Fruit fly (Drosophila melanogaster) whole organism, prepupa: ENCODE measurements around the gene Srp54k.

Source experiments
- CG10631 ChIP-seq: fragments of 200-800 bp; sonication (Bioruptor generic); optimal IDR thresholded peaks from 2 replicates; lab custom pipeline; 2016; ENCODE audit warnings: missing biosample characterization, missing genetic modification characterization
- CG11762 ChIP-seq: fragments of 200-800 bp; sonication (Bioruptor generic); optimal IDR thresholded peaks from 3 replicates; lab custom pipeline; 2016; ENCODE audit warnings: missing biosample characterization, missing genetic modification characterization; ENCODE audit not compliant: insufficient read depth
- CG11902 ChIP-seq: fragments of 200-800 bp; sonication (Bioruptor generic); optimal IDR thresholded peaks from 3 replicates; lab custom pipeline; 2016; ENCODE audit warnings: missing biosample characterization, missing genetic modification characterization
- CG15336 ChIP-seq: fragments of 200-800 bp; sonication (Bioruptor generic); IDR thresholded peaks from 2 replicates; pipeline ENCODE4 v1.3.6; 2022; ENCODE audit warnings: missing biosample characterization, missing genetic modification characterization
- CG1621 ChIP-seq: fragments of 200-800 bp; sonication (Bioruptor generic); optimal IDR thresholded peaks from 3 replicates; lab custom pipeline; 2018; ENCODE audit warnings: missing biosample characterization, mild to moderate bottlenecking, missing genetic modification characterization
- CG16779 ChIP-seq: fragments of 200-800 bp; sonication (Bioruptor generic); optimal IDR thresholded peaks from 3 replicates; lab custom pipeline; 2017; ENCODE audit warnings: missing biosample characterization, mild to moderate bottlenecking, missing genetic modification characterization
- CG3032 ChIP-seq: fragments of 200-800 bp; optimal IDR thresholded peaks from 2 replicates; lab custom pipeline; 2019; ENCODE audit warnings: missing biosample characterization, mild to moderate bottlenecking, missing genetic modification characterization, moderate library complexity
- CG31627 ChIP-seq: fragments of 200-800 bp; sonication (Bioruptor generic); optimal IDR thresholded peaks from 3 replicates; lab custom pipeline; 2016; ENCODE audit warnings: missing biosample characterization, missing genetic modification characterization
- CG32006 ChIP-seq: fragments of 200-800 bp; sonication (Bioruptor generic); optimal IDR thresholded peaks from 3 replicates; lab custom pipeline; 2017; ENCODE audit warnings: missing biosample characterization, mild to moderate bottlenecking, missing genetic modification characterization
- CG34406 ChIP-seq: fragments of 200-800 bp; sonication (Bioruptor generic); optimal IDR thresholded peaks from 3 replicates; lab custom pipeline; 2016; ENCODE audit warnings: missing biosample characterization, missing genetic modification characterization
- CG3919 ChIP-seq: fragments of 200-800 bp; sonication (Bioruptor generic); optimal IDR thresholded peaks from 3 replicates; lab custom pipeline; 2016; ENCODE audit warnings: missing biosample characterization, missing genetic modification characterization
- CG4318 ChIP-seq: fragments of 200-800 bp; sonication (Bioruptor generic); optimal IDR thresholded peaks from 3 replicates; lab custom pipeline; 2017; ENCODE audit warnings: missing biosample characterization, mild to moderate bottlenecking, missing genetic modification characterization
- CG6163 ChIP-seq: fragments of 200-800 bp; sonication (Bioruptor generic); IDR thresholded peaks from 3 replicates; pipeline ENCODE4 v1.3.6; 2022; ENCODE audit warnings: missing biosample characterization, missing genetic modification characterization
- CG6276 ChIP-seq: fragments of 200-800 bp; sonication (Bioruptor generic); optimal IDR thresholded peaks from 2 replicates; lab custom pipeline; 2017; ENCODE audit warnings: missing biosample characterization, mild to moderate bottlenecking, missing genetic modification characterization
- CG6792 ChIP-seq: fragments of 200-800 bp; sonication (Bioruptor generic); optimal IDR thresholded peaks from 3 replicates; lab custom pipeline; 2016; ENCODE audit warnings: missing biosample characterization, missing genetic modification characterization
- CG6808 ChIP-seq: fragments of 200-800 bp; sonication (Bioruptor generic); optimal IDR thresholded peaks from 3 replicates; lab custom pipeline; 2017; ENCODE audit warnings: missing biosample characterization, missing genetic modification characterization, mild to moderate bottlenecking, moderate library complexity, missing genetic modification reagents
- CG6854 ChIP-seq: fragments of 200-800 bp; sonication (Bioruptor generic); optimal IDR thresholded peaks from 2 replicates; lab custom pipeline; 2017; ENCODE audit warnings: missing biosample characterization, mild to moderate bottlenecking, missing genetic modification characterization
- CG8119 ChIP-seq: fragments of 200-800 bp; sonication (Bioruptor generic); IDR thresholded peaks from 3 replicates; pipeline ENCODE4 v1.3.6; 2022; ENCODE audit warnings: missing biosample characterization, missing genetic modification characterization
- CG8319 ChIP-seq: fragments of 200-800 bp; sonication (Bioruptor generic); optimal IDR thresholded peaks from 3 replicates; lab custom pipeline; 2016; ENCODE audit warnings: missing biosample characterization, missing genetic modification characterization
- CG8632 ChIP-seq: fragments of 200-800 bp; sonication (Bioruptor generic); optimal IDR thresholded peaks from 3 replicates; lab custom pipeline; 2016; ENCODE audit warnings: missing biosample characterization, missing genetic modification characterization
- CG9139 ChIP-seq: fragments of 200-800 bp; sonication (Bioruptor generic); optimal IDR thresholded peaks from 3 replicates; lab custom pipeline; 2017; ENCODE audit warnings: missing biosample characterization, mild to moderate bottlenecking, missing genetic modification characterization
- Eip75B ChIP-seq: fragments of 200-800 bp; sonication (Bioruptor generic); optimal IDR thresholded peaks from 3 replicates; lab custom pipeline; 2016; ENCODE audit warnings: missing biosample characterization, missing genetic modification characterization
- Eip78C ChIP-seq: fragments of 200-800 bp; sonication (Bioruptor generic); peaks from one replicate; lab custom pipeline; 2016; ENCODE audit warnings: missing biosample characterization, missing genetic modification characterization
- Eip93F ChIP-seq: fragments of 200-800 bp; sonication (Bioruptor generic); optimal IDR thresholded peaks from 2 replicates; lab custom pipeline; 2016; ENCODE audit warnings: missing biosample characterization, mild to moderate bottlenecking, missing genetic modification characterization
- Ets21C ChIP-seq: fragments of 200-800 bp; sonication (Bioruptor generic); optimal IDR thresholded peaks from 3 replicates; lab custom pipeline; 2016; ENCODE audit warnings: missing biosample characterization, missing genetic modification characterization
- Ets96B ChIP-seq: fragments of 200-800 bp; optimal IDR thresholded peaks from 2 replicates; lab custom pipeline; 2019; ENCODE audit warnings: missing biosample characterization, mild to moderate bottlenecking, missing genetic modification characterization, moderate library complexity
- Gug ChIP-seq: fragments of 200-800 bp; sonication (Bioruptor generic); IDR thresholded peaks from 2 replicates; pipeline ENCODE4 v1.3.6; 2022; ENCODE audit warnings: missing biosample characterization, missing genetic modification characterization
- Hr38 ChIP-seq: sonication (Bioruptor generic); optimal IDR thresholded peaks from 2 replicates; lab custom pipeline; 2016; ENCODE audit warnings: missing biosample characterization, missing genetic modification characterization
- Hr4 ChIP-seq: fragments of 200-800 bp; sonication (Bioruptor generic); optimal IDR thresholded peaks from 3 replicates; lab custom pipeline; 2016; ENCODE audit warnings: missing biosample characterization, missing genetic modification characterization
- Met ChIP-seq: fragments of 200-800 bp; sonication (Bioruptor generic); optimal IDR thresholded peaks from 3 replicates; lab custom pipeline; 2016; ENCODE audit warnings: missing biosample characterization, missing genetic modification characterization
- OdsH ChIP-seq: fragments of 200-800 bp; sonication (Bioruptor generic); optimal IDR thresholded peaks from 3 replicates; lab custom pipeline; 2016; ENCODE audit warnings: missing biosample characterization, missing genetic modification characterization
- Smox ChIP-seq: fragments of 200-800 bp; sonication (Bioruptor generic); optimal IDR thresholded peaks from 3 replicates; lab custom pipeline; 2016; ENCODE audit warnings: missing biosample characterization, missing genetic modification characterization
- Sox102F ChIP-seq: fragments of 200-800 bp; sonication (Bioruptor generic); optimal IDR thresholded peaks from 2 replicates; lab custom pipeline; 2016; ENCODE audit warnings: missing biosample characterization, mild to moderate bottlenecking, missing genetic modification characterization
- Sox15 ChIP-seq: fragments of 200-800 bp; sonication (Bioruptor generic); optimal IDR thresholded peaks from 3 replicates; lab custom pipeline; 2016; ENCODE audit warnings: missing biosample characterization, missing genetic modification characterization
- achi ChIP-seq: fragments of 200-800 bp; sonication (Bioruptor generic); optimal IDR thresholded peaks from 3 replicates; lab custom pipeline; 2016; ENCODE audit warnings: missing biosample characterization, missing genetic modification characterization
- acj6 ChIP-seq: fragments of 200-800 bp; sonication (Bioruptor generic); optimal IDR thresholded peaks from 3 replicates; lab custom pipeline; 2016; ENCODE audit warnings: missing biosample characterization, missing genetic modification characterization
- cyc ChIP-seq: fragments of 200-800 bp; sonication (Bioruptor generic); optimal IDR thresholded peaks from 3 replicates; lab custom pipeline; 2016; ENCODE audit warnings: missing biosample characterization, missing genetic modification characterization
- dac ChIP-seq: fragments of 200-800 bp; sonication (Bioruptor generic); optimal IDR thresholded peaks from 2 replicates; lab custom pipeline; 2017; ENCODE audit warnings: missing biosample characterization, mild to moderate bottlenecking, missing genetic modification characterization
- dsx ChIP-seq: fragments of 200-800 bp; optimal IDR thresholded peaks from 3 replicates; lab custom pipeline; 2019; ENCODE audit warnings: missing biosample characterization, mild to moderate bottlenecking, missing genetic modification characterization, moderate library complexity; ENCODE audit not compliant: poor library complexity, severe bottlenecking
- eg ChIP-seq: fragments of 200-800 bp; sonication (Bioruptor generic); IDR thresholded peaks from 3 replicates; pipeline ENCODE4 v1.3.6; 2022; ENCODE audit warnings: missing biosample characterization, missing genetic modification characterization
- esn ChIP-seq: fragments of 200-800 bp; sonication (Bioruptor generic); optimal IDR thresholded peaks from 2 replicates; lab custom pipeline; 2016; ENCODE audit warnings: missing biosample characterization, mild to moderate bottlenecking, missing genetic modification characterization, moderate library complexity
- fd85E ChIP-seq: fragments of 200-800 bp; sonication (Bioruptor generic); optimal IDR thresholded peaks from 3 replicates; lab custom pipeline; 2016; ENCODE audit warnings: missing biosample characterization, missing genetic modification characterization
- fkh ChIP-seq: fragments of 200-800 bp; sonication (Bioruptor generic); optimal IDR thresholded peaks from 3 replicates; lab custom pipeline; 2017; ENCODE audit warnings: missing biosample characterization, mild to moderate bottlenecking, missing genetic modification characterization, moderate library complexity
- lz ChIP-seq: fragments of 200-800 bp; sonication (Bioruptor generic); optimal IDR thresholded peaks from 3 replicates; lab custom pipeline; 2016; ENCODE audit warnings: missing biosample characterization, missing genetic modification characterization
- net ChIP-seq: fragments of 200-800 bp; sonication (Bioruptor generic); optimal IDR thresholded peaks from 3 replicates; lab custom pipeline; 2016; ENCODE audit warnings: missing biosample characterization, missing genetic modification characterization
- pdm3 ChIP-seq: fragments of 200-800 bp; sonication (Bioruptor generic); optimal IDR thresholded peaks from 3 replicates; lab custom pipeline; 2016; ENCODE audit warnings: missing biosample characterization, missing genetic modification characterization
- salr ChIP-seq, 2 experiments: fragments of 200-800 bp; sonication (Bioruptor generic); optimal IDR thresholded peaks; 3 replicates each; lab custom pipeline; 2016 to 2018; ENCODE audit warnings: missing biosample characterization in 2 of 2, missing genetic modification characterization in 2 of 2, mild to moderate bottlenecking in 1 of 2
- spab ChIP-seq: fragments of 200-800 bp; sonication (Bioruptor generic); optimal IDR thresholded peaks from 2 replicates; lab custom pipeline; 2017; ENCODE audit warnings: missing biosample characterization, mild to moderate bottlenecking, missing genetic modification characterization, missing genetic modification reagents
- ss ChIP-seq, 2 experiments: fragments of 200-800 bp; sonication (Bioruptor generic); optimal IDR thresholded peaks; 2 replicates in 1 of 2; 3 replicates in 1 of 2; lab custom pipeline; 2017 to 2018; ENCODE audit warnings: mild to moderate bottlenecking in 2 of 2, missing biosample characterization in 2 of 2, missing genetic modification characterization in 2 of 2, moderate library complexity in 1 of 2
- svp ChIP-seq: fragments of 200-800 bp; sonication (Bioruptor generic); peaks from one replicate; lab custom pipeline; 2016; ENCODE audit warnings: missing biosample characterization, missing genetic modification characterization
- topi ChIP-seq: fragments of 200-800 bp; sonication (Bioruptor generic); optimal IDR thresholded peaks from 3 replicates; lab custom pipeline; 2016; ENCODE audit warnings: missing biosample characterization, missing genetic modification characterization
- vri ChIP-seq: fragments of 200-800 bp; sonication (Bioruptor generic); optimal IDR thresholded peaks from 3 replicates; lab custom pipeline; 2016; ENCODE audit warnings: missing biosample characterization, mild to moderate bottlenecking, missing genetic modification characterization

Srp54k gene

DNA sequence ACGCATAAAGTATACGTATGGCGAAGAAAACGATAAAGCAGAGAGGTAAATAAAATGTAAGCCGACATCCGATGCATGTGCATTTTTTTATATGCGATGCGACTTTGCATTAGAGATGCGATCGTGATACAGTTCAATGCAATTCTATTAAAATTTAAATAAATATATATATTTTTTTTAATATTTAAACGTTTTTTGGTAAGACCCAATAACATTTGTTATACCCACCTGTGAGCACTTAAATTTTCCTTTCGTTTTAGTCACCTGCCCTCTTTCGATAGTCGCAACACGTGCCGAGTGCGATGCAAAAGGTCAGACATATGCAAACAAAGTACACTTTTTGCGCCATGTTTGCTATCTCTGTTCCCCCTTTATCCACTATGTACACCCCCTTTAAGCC lies 24.3 kb upstream of the Srp54k start:
- peak; percentile 26; the same call in 1 of the 2 replicates for TF ChIP-seq Gug (GFP tag; lab: Robert Waterston, UW)
- TF ChIP-seq CG16779 (tag; lab: Kevin White, UChicago): peak; percentile 2
- no peak for TF ChIP-seq spab (GFP tag; lab: Kevin White, UChicago)
- no peak for TF ChIP-seq Hr38 (GFP tag; lab: Kevin White, UChicago)
- TF ChIP-seq achi: peak; percentile 67
- peak; percentile 45; the same call in 2 of the 3 replicates for TF ChIP-seq eg (GFP tag; lab: Robert Waterston, UW)
- TF ChIP-seq CG9139 (GFP tag; lab: Kevin White, UChicago): no peak
- no peak for TF ChIP-seq salr (GFP tag; optimal IDR thresholded peaks at IDR 0.05; lab: Kevin White, UChicago)
- TF ChIP-seq fkh: no peak
- TF ChIP-seq Eip75B (GFP tag; lab: Kevin White, UChicago): peak; percentile 58
- peak; percentile 60 for TF ChIP-seq CG8632 (GFP tag; lab: Kevin White, UChicago)
- no peak for TF ChIP-seq CG11902 (GFP tag; lab: Kevin White, UChicago)
- no peak for TF ChIP-seq CG6854 (GFP tag; lab: Kevin White, UChicago)
- TF ChIP-seq CG6792 (GFP tag; lab: Kevin White, UChicago): peak; percentile 53
- peak; percentile 51 for TF ChIP-seq dsx (GFP tag; lab: Kevin White, UChicago)
- TF ChIP-seq CG8319 (GFP tag; lab: Kevin White, UChicago): peak; percentile 38
- TF ChIP-seq dac (GFP tag; lab: Kevin White, UChicago): peak; percentile 43
- peak; percentile 56 for TF ChIP-seq CG3919 (GFP tag; lab: Kevin White, UChicago)
- no peak for TF ChIP-seq vri (GFP tag; lab: Kevin White, UChicago)
- peak; percentile 16 for TF ChIP-seq Ets96B (tag; lab: Kevin White, UChicago)
- no peak for TF ChIP-seq Smox (GFP tag; lab: Kevin White, UChicago)
- TF ChIP-seq CG15336: peak; percentile 57; the same call in 1 of the 2 replicates
- peak; percentile 67 for TF ChIP-seq Eip78C (GFP tag; lab: Kevin White, UChicago)
- no peak for TF ChIP-seq CG31627 (GFP tag; lab: Kevin White, UChicago)
- peak; percentile 35 for TF ChIP-seq Hr4 (GFP tag; lab: Kevin White, UChicago)
- TF ChIP-seq fd85E (GFP tag; lab: Kevin White, UChicago): no peak
- peak; percentile 63 for TF ChIP-seq acj6 (GFP tag; lab: Kevin White, UChicago)
- peak; percentile 17 for TF ChIP-seq CG6808
- TF ChIP-seq Sox15 (GFP tag; lab: Kevin White, UChicago): peak; percentile 2
- TF ChIP-seq CG11762 (GFP tag; lab: Kevin White, UChicago): peak; percentile 20
- peak; percentile 51 for TF ChIP-seq esn (GFP tag; lab: Kevin White, UChicago)
- no peak for TF ChIP-seq CG4318
- TF ChIP-seq CG1621 (tag; lab: Kevin White, UChicago): peak; percentile 43
- no peak for TF ChIP-seq cyc (GFP tag; lab: Kevin White, UChicago)
- peak; percentile 23 for TF ChIP-seq topi (GFP tag; lab: Kevin White, UChicago)
- no peak for TF ChIP-seq Sox102F (GFP tag; lab: Kevin White, UChicago)
- no peak for TF ChIP-seq CG6276
- TF ChIP-seq Eip93F (GFP tag; lab: Kevin White, UChicago): no peak
- peak in 1 of 2 experiments; percentile 43 for TF ChIP-seq ss (GFP tag; optimal IDR thresholded peaks at IDR 0.05; lab: Kevin White, UChicago)
- TF ChIP-seq CG6163 (GFP tag; lab: Robert Waterston, UW): peak; percentile 51; the same call in 1 of the 3 replicates
- TF ChIP-seq CG8119 (GFP tag; lab: Robert Waterston, UW): peak; percentile 74
- TF ChIP-seq CG32006 (GFP tag; lab: Kevin White, UChicago): peak; percentile 83
- peak; percentile 23 for TF ChIP-seq pdm3 (GFP tag; lab: Kevin White, UChicago)
- no peak for TF ChIP-seq Ets21C (GFP tag; lab: Kevin White, UChicago)
- TF ChIP-seq CG34406 (GFP tag; lab: Kevin White, UChicago): peak; percentile 78
- peak; percentile 61 for TF ChIP-seq OdsH (GFP tag; lab: Kevin White, UChicago)
- peak; percentile 38 for TF ChIP-seq net
- TF ChIP-seq CG10631 (GFP tag; lab: Kevin White, UChicago): peak; percentile 77
- TF ChIP-seq svp (GFP tag; lab: Kevin White, UChicago): peak; percentile 53
- peak; percentile 1 for TF ChIP-seq lz
- TF ChIP-seq Met (GFP tag; lab: Kevin White, UChicago): peak; percentile 33
- peak; percentile 66 for TF ChIP-seq CG3032 (tag; lab: Kevin White, UChicago)
